Worm (Caenorhabditis elegans) whole organism, mixed stage, embryonic: ENCODE results near the gene phat-4.

Experiments used
- blmp-1 ChIP-seq: fragments of 150-350 bp; optimal IDR thresholded peaks from 2 replicates; lab custom pipeline; 2014; ENCODE audit warnings: missing biosample characterization, missing genetic modification characterization
- ceh-39 ChIP-seq: fragments of 150-350 bp; optimal IDR thresholded peaks from 2 replicates; lab custom pipeline; 2014; ENCODE audit warnings: missing biosample characterization, missing genetic modification characterization
- elt-1 ChIP-seq: sonication (generic microtip); optimal IDR thresholded peaks from 2 replicates; lab custom pipeline; 2017; ENCODE audit warnings: missing genetic modification characterization, mild to moderate bottlenecking, missing compliant biosample characterization, antibody characterized with exemption, moderate library complexity, borderline replicate concordance; ENCODE audit not compliant: insufficient read depth
- elt-3 ChIP-seq: fragments of 150-350 bp; optimal IDR thresholded peaks from 2 replicates; lab custom pipeline; 2014; ENCODE audit warnings: missing biosample characterization, missing genetic modification characterization
- lsy-2 ChIP-seq: fragments of 150-350 bp; optimal IDR thresholded peaks from 2 replicates; lab custom pipeline; 2014; ENCODE audit warnings: missing biosample characterization, missing genetic modification characterization
- mab-5 ChIP-seq: fragments of 150-350 bp; optimal IDR thresholded peaks from 2 replicates; lab custom pipeline; 2014; ENCODE audit warnings: missing biosample characterization, missing genetic modification characterization
- nhr-28 ChIP-seq: fragments of 150-350 bp; optimal IDR thresholded peaks from 2 replicates; lab custom pipeline; 2014; ENCODE audit warnings: missing biosample characterization, missing genetic modification characterization
- nhr-76 ChIP-seq: sonication (generic microtip); optimal IDR thresholded peaks from 2 replicates; lab custom pipeline; 2017; ENCODE audit warnings: missing biosample characterization, missing genetic modification characterization
- pha-4 ChIP-seq: fragments of 150-350 bp; optimal IDR thresholded peaks from 2 replicates; lab custom pipeline; 2018; ENCODE audit warnings: missing biosample characterization, missing genetic modification reagents, missing genetic modification characterization
- sem-2 ChIP-seq: fragments of 200-800 bp; sonication (Bioruptor generic); optimal IDR thresholded peaks from 2 replicates; lab custom pipeline; 2018; ENCODE audit warnings: mild to moderate bottlenecking, missing genetic modification characterization, missing compliant biosample characterization
- snpc-4 ChIP-seq: fragments of 150-350 bp; optimal IDR thresholded peaks from 2 replicates; lab custom pipeline; 2014; ENCODE audit warnings: missing biosample characterization, missing genetic modification characterization
- unc-39 ChIP-seq: fragments of 150-350 bp; optimal IDR thresholded peaks from 2 replicates; lab custom pipeline; 2014; ENCODE audit warnings: missing biosample characterization, missing genetic modification characterization
- ztf-11 ChIP-seq: fragments of 150-350 bp; optimal IDR thresholded peaks from 2 replicates; lab custom pipeline; 2014; ENCODE audit warnings: missing biosample characterization, missing genetic modification characterization

ce11 chrV:4157291-4157690 lies 27.6 kb downstream of the phat-4 start:
- TF ChIP-seq nhr-76 = no peak
- no peak for TF ChIP-seq nhr-28 (tag; lab: Kevin White, UChicago)
- no peak for TF ChIP-seq snpc-4 (tag; lab: Kevin White, UChicago)
- TF ChIP-seq blmp-1 (tag; lab: Kevin White, UChicago) = no peak
- no peak for TF ChIP-seq ceh-39 (tag; lab: Kevin White, UChicago)
- no peak for TF ChIP-seq ztf-11 (tag; lab: Kevin White, UChicago)
- no peak for TF ChIP-seq mab-5 (tag; lab: Kevin White, UChicago)
- no peak for TF ChIP-seq unc-39
- TF ChIP-seq elt-1 (tag; lab: Kevin White, UChicago) = no peak
- TF ChIP-seq elt-3 (tag; lab: Kevin White, UChicago) = no peak
- no peak for TF ChIP-seq sem-2
- no peak for TF ChIP-seq pha-4
- TF ChIP-seq lsy-2 (tag; lab: Kevin White, UChicago) = no peak
